Fruit fly (Drosophila melanogaster): Measurements from ENCODE around the gene CG43145.

CG43145 gene

dm6 chr2L:3655698-3656105, 45.9 kb upstream of the CG43145 start (continued):
- TF ChIP-seq Atf3 (GFP tag; optimal IDR thresholded peaks at IDR 0.05) (peak; percentile 94), CG17568 (GFP tag; optimal IDR thresholded peaks at IDR 0.05) (peak; percentile 98), salm (tag; optimal IDR thresholded peaks at IDR 0.05) (peak; percentile 98), CG30431 (GFP tag; optimal IDR thresholded peaks at IDR 0.05) (peak; percentile 97), CG34376 (GFP tag; optimal IDR thresholded peaks at IDR 0.05) (peak; percentile 99), CG5953 (GFP tag; IDR thresholded peaks at IDR 0.05) (peak; percentile 97), CG2120 (GFP tag; optimal IDR thresholded peaks at IDR 0.05) (peak; percentile 99), lov (optimal IDR thresholded peaks at IDR 0.05) (no peak), lov (GFP tag; IDR thresholded peaks at IDR 0.05) (peak; percentile 98), dm (GFP tag; optimal IDR thresholded peaks at IDR 0.05) (peak; percentile 96), CG4820 (GFP tag; optimal IDR thresholded peaks at IDR 0.05) (peak; percentile 98), B-H1 (GFP tag; IDR thresholded peaks at IDR 0.05) (peak; percentile 97), Ets97D (GFP tag; optimal IDR thresholded peaks at IDR 0.05) (peak; percentile 87), CG14014 (GFP tag; IDR thresholded peaks at IDR 0.05) (peak; percentile 98), CG2202 (tag; optimal IDR thresholded peaks at IDR 0.05) (peak; percentile 97), Tbp (GFP tag; optimal IDR thresholded peaks at IDR 0.05) (no peak), CG9215 (GFP tag; IDR thresholded peaks at IDR 0.05) (peak; percentile 97), usp (GFP tag; optimal IDR thresholded peaks at IDR 0.05) (no peak), CG4730 (GFP tag; IDR thresholded peaks at IDR 0.05) (peak; percentile 94), CG3847 (GFP tag; IDR thresholded peaks at IDR 0.05) (peak; percentile 98), E2f2 (GFP tag; IDR thresholded peaks at IDR 0.05) (peak; percentile 87), Chrac-16 (GFP tag; optimal IDR thresholded peaks at IDR 0.05) (peak; percentile 98), CG10462 (GFP tag; optimal IDR thresholded peaks at IDR 0.05) (peak; percentile 96), Lim3 (GFP tag; IDR thresholded peaks at IDR 0.05) (peak; percentile 92), lbe (GFP tag; optimal IDR thresholded peaks at IDR 0.05) (peak; percentile 98), CG8388 (GFP tag; optimal IDR thresholded peaks at IDR 0.05) (peak; percentile 99), NfI (GFP tag; optimal IDR thresholded peaks at IDR 0.05) (peak; percentile 99), ci (GFP tag; IDR thresholded peaks at IDR 0.05) (peak; percentile 99), ttk (GFP tag; IDR thresholded peaks at IDR 0.05) (peak; percentile 97), run (tag; optimal IDR thresholded peaks at IDR 0.05) (peak; percentile 97), CG17802 (tag; optimal IDR thresholded peaks at IDR 0.05) (peak; percentile 88), ATbp (GFP tag; optimal IDR thresholded peaks at IDR 0.05) (peak; percentile 99), Oli (tag; optimal IDR thresholded peaks at IDR 0.05) (peak; percentile 99), gem (tag; optimal IDR thresholded peaks at IDR 0.05) (peak; percentile 99), Elba2 (GFP tag; optimal IDR thresholded peaks at IDR 0.05) (peak; percentile 78), CG17359 (tag; optimal IDR thresholded peaks at IDR 0.05) (peak; percentile 99), peb (GFP tag; IDR thresholded peaks at IDR 0.05) (peak; percentile 97), CG31441 (GFP tag; IDR thresholded peaks at IDR 0.05) (peak; percentile 95), CG1529 (GFP tag; optimal IDR thresholded peaks at IDR 0.05) (peak; percentile 99), crol (GFP tag; IDR thresholded peaks at IDR 0.05) (peak; percentile 49; the same call in 1 of the 2 replicates), sc (optimal IDR thresholded peaks at IDR 0.05) (no peak), sc (GFP tag; optimal IDR thresholded peaks at IDR 0.05) (peak; percentile 98), CG8478 (optimal IDR thresholded peaks at IDR 0.05) (no peak), CHES-1-like (GFP tag; optimal IDR thresholded peaks at IDR 0.05) (peak; percentile 98), CG10431 (GFP tag; optimal IDR thresholded peaks at IDR 0.05) (peak; percentile 96), CG6791 (GFP tag; IDR thresholded peaks at IDR 0.05; ENCODE audit: partially characterized antibody) (no peak), pan (optimal IDR thresholded peaks at IDR 0.05) (no peak), pan (GFP tag; optimal IDR thresholded peaks at IDR 0.05 in 1 of 2, IDR thresholded peaks at IDR 0.05 in 1 of 2) (peak in 1 of 2 experiments; percentile 98), CG7987 (GFP tag; optimal IDR thresholded peaks at IDR 0.05) (peak; percentile 93), CG4282 (GFP tag; optimal IDR thresholded peaks at IDR 0.05) (peak; percentile 95), CG4404 (GFP tag; IDR thresholded peaks at IDR 0.05) (peak; percentile 95), Mad (GFP tag; optimal IDR thresholded peaks at IDR 0.05) (peak; percentile 94), CG10543 (GFP tag; optimal IDR thresholded peaks at IDR 0.05) (peak; percentile 99)
